Worm (Caenorhabditis elegans) whole organism, young adult: ENCODE results near the gene F41E6.12.

Source experiments
- C17E4.6 ChIP-seq: fragments of 200-800 bp; sonication (Bioruptor generic); IDR thresholded peaks from 2 replicates; pipeline ENCODE4 v1.3.6; 2022; ENCODE audit warnings: missing genetic modification reagents, missing genetic modification characterization, missing compliant biosample characterization
- F10E7.11 ChIP-seq: sonication (generic microtip); optimal IDR thresholded peaks from 2 replicates; lab custom pipeline; 2017; ENCODE audit warnings: mild to moderate bottlenecking, missing genetic modification characterization, moderate library complexity, missing compliant biosample characterization
- K11D2.4 ChIP-seq: fragments of 200-800 bp; sonication (Bioruptor generic); IDR thresholded peaks from 2 replicates; pipeline ENCODE4 v1.3.6; 2022; ENCODE audit warnings: missing genetic modification reagents, missing genetic modification characterization, missing compliant biosample characterization
- K12H6.12 ChIP-seq: fragments of 200-800 bp; sonication (Bioruptor generic); optimal IDR thresholded peaks from 2 replicates; lab custom pipeline; 2018; ENCODE audit warnings: mild to moderate bottlenecking, missing genetic modification characterization, missing compliant biosample characterization
- Y56A3A.18 ChIP-seq: fragments of 200-800 bp; sonication (Bioruptor generic); IDR thresholded peaks from 2 replicates; pipeline ENCODE4 v1.3.6; 2022; ENCODE audit warnings: missing genetic modification reagents, missing genetic modification characterization, missing compliant biosample characterization
- Y67H2A.10 ChIP-seq: fragments of 200-800 bp; sonication (Bioruptor generic); conservative IDR thresholded peaks from 2 replicates; pipeline ENCODE4 v1.3.6; 2022; ENCODE audit warnings: missing genetic modification reagents, missing genetic modification characterization, missing compliant biosample characterization
- attf-5 ChIP-seq: fragments of 200-800 bp; sonication (Bioruptor generic); optimal IDR thresholded peaks from 2 replicates; lab custom pipeline; 2018; ENCODE audit warnings: mild to moderate bottlenecking, missing genetic modification characterization, missing compliant biosample characterization
- bed-1 ChIP-seq: fragments of 200-800 bp; sonication (Bioruptor generic); IDR thresholded peaks from 2 replicates; pipeline ENCODE4 v1.3.6; 2022; ENCODE audit warnings: missing genetic modification reagents, missing genetic modification characterization, missing compliant biosample characterization
- bed-2 ChIP-seq: fragments of 200-800 bp; sonication (Bioruptor generic); IDR thresholded peaks from 2 replicates; pipeline ENCODE4 v1.3.6; 2022; ENCODE audit warnings: missing genetic modification reagents, missing genetic modification characterization, missing compliant biosample characterization
- ccch-3 ChIP-seq: fragments of 200-800 bp; sonication (Bioruptor generic); optimal IDR thresholded peaks from 2 replicates; lab custom pipeline; 2018; ENCODE audit warnings: mild to moderate bottlenecking, missing genetic modification characterization, missing compliant biosample characterization
- cebp-1 ChIP-seq, 2 experiments: fragments of 200-800 bp in 1 of 2; sonication (Bioruptor generic) in 1 of 2; sonication (generic microtip) in 1 of 2; IDR thresholded peaks in 1 of 2; optimal IDR thresholded peaks in 1 of 2; 2 replicates each; pipeline versions ENCODE4 v1.3.6 to Lab custom; 2017 to 2022; ENCODE audit warnings: missing compliant biosample characterization in 2 of 2, missing genetic modification characterization in 2 of 2, mild to moderate bottlenecking in 1 of 2, missing genetic modification reagents in 1 of 2, moderate library complexity in 1 of 2
- ceh-58 ChIP-seq: fragments of 200-800 bp; sonication (Bioruptor generic); IDR thresholded peaks from 2 replicates; pipeline ENCODE4 v1.3.6; 2022; ENCODE audit warnings: missing genetic modification characterization, missing compliant biosample characterization
- ceh-91 ChIP-seq: fragments of 200-800 bp; sonication (Bioruptor generic); IDR thresholded peaks from 2 replicates; pipeline ENCODE4 v1.3.6; 2022; ENCODE audit warnings: missing genetic modification reagents, missing genetic modification characterization, missing compliant biosample characterization
- die-1 ChIP-seq: sonication (generic microtip); optimal IDR thresholded peaks from 2 replicates; lab custom pipeline; 2016; ENCODE audit warnings: missing genotype, mild to moderate bottlenecking, missing genetic modification characterization, missing compliant biosample characterization
- dox-1 ChIP-seq: fragments of 200-800 bp; sonication (Bioruptor generic); IDR thresholded peaks from 2 replicates; pipeline ENCODE4 v1.3.6; 2022; ENCODE audit warnings: missing genetic modification reagents, missing genetic modification characterization, missing compliant biosample characterization
- egl-44 ChIP-seq: fragments of 200-800 bp; sonication (Bioruptor generic); IDR thresholded peaks from 2 replicates; pipeline ENCODE4 v1.3.6; 2022; ENCODE audit warnings: missing genetic modification reagents, missing genetic modification characterization, missing compliant biosample characterization
- ets-4 ChIP-seq: fragments of 200-800 bp; sonication (Bioruptor generic); optimal IDR thresholded peaks from 2 replicates; lab custom pipeline; 2018; ENCODE audit warnings: mild to moderate bottlenecking, missing genetic modification characterization, missing compliant biosample characterization
- hmg-1.2 ChIP-seq: fragments of 200-800 bp; sonication (Bioruptor generic); IDR thresholded peaks from 2 replicates; pipeline ENCODE4 v1.3.6; 2022; ENCODE audit warnings: missing genetic modification reagents, missing genetic modification characterization, missing compliant biosample characterization
- hmg-20 ChIP-seq: fragments of 200-800 bp; sonication (Bioruptor generic); IDR thresholded peaks from 2 replicates; pipeline ENCODE4 v1.3.6; 2022; ENCODE audit warnings: missing genetic modification reagents, missing genetic modification characterization, missing compliant biosample characterization
- lag-1 ChIP-seq: fragments of 200-800 bp; sonication (Bioruptor generic); IDR thresholded peaks from 2 replicates; pipeline ENCODE4 v1.3.6; 2022; ENCODE audit warnings: missing genetic modification reagents, missing genetic modification characterization, missing compliant biosample characterization
- lin-40 ChIP-seq: sonication (generic microtip); optimal IDR thresholded peaks from 2 replicates; lab custom pipeline; 2016; ENCODE audit warnings: missing genetic modification characterization, mild to moderate bottlenecking, missing compliant biosample characterization, missing genotype, missing genetic modification reagents
- madf-6 ChIP-seq: fragments of 200-800 bp; sonication (Bioruptor generic); IDR thresholded peaks from 2 replicates; pipeline ENCODE4 v1.3.6; 2022; ENCODE audit warnings: missing genetic modification reagents, missing genetic modification characterization, missing compliant biosample characterization
- madf-8 ChIP-seq: fragments of 200-800 bp; sonication (Bioruptor generic); conservative IDR thresholded peaks from 2 replicates; pipeline ENCODE4 v1.3.6; 2022; ENCODE audit warnings: missing genetic modification reagents, missing genetic modification characterization, missing compliant biosample characterization
- mcd-1 ChIP-seq: fragments of 200-800 bp; sonication (Bioruptor generic); IDR thresholded peaks from 2 replicates; pipeline ENCODE4 v1.3.6; 2022; ENCODE audit warnings: missing genetic modification reagents, missing genetic modification characterization, missing compliant biosample characterization
- mxl-1 ChIP-seq: sonication (generic microtip); optimal IDR thresholded peaks from 2 replicates; lab custom pipeline; 2016; ENCODE audit warnings: missing genetic modification characterization, missing compliant biosample characterization
- nfyb-1 ChIP-seq: fragments of 200-800 bp; sonication (Bioruptor generic); IDR thresholded peaks from 2 replicates; pipeline ENCODE4 v1.3.6; 2022; ENCODE audit warnings: missing genetic modification reagents, missing genetic modification characterization, missing compliant biosample characterization
- nhr-179 ChIP-seq: sonication (generic microtip); optimal IDR thresholded peaks from 2 replicates; lab custom pipeline; 2016; ENCODE audit warnings: mild to moderate bottlenecking, missing genetic modification characterization, missing compliant biosample characterization
- nhr-80 ChIP-seq: sonication (generic microtip); optimal IDR thresholded peaks from 2 replicates; lab custom pipeline; 2016; ENCODE audit warnings: missing genetic modification characterization, missing compliant biosample characterization
- rcor-1 ChIP-seq: fragments of 200-800 bp; sonication (Bioruptor generic); IDR thresholded peaks from 2 replicates; pipeline ENCODE4 v1.3.6; 2022; ENCODE audit warnings: missing genetic modification reagents, missing genetic modification characterization, missing compliant biosample characterization
- rec-8 ChIP-seq, 2 experiments: sonication (generic microtip); optimal IDR thresholded peaks; 2 replicates each; lab custom pipeline; 2016; ENCODE audit warnings: mild to moderate bottlenecking in 2 of 2, missing genetic modification characterization in 2 of 2, missing genetic modification reagents in 2 of 2, missing genotype in 2 of 2, missing biosample characterization in 1 of 2, missing compliant biosample characterization in 1 of 2, moderate library complexity in 1 of 2
- rpc-1 ChIP-seq, 2 experiments: fragments of 150-350 bp in 1 of 2; sonication (generic microtip) in 1 of 2; optimal IDR thresholded peaks; 2 replicates each; lab custom pipeline; 2014 to 2018; ENCODE audit warnings: missing biosample characterization in 1 of 2, missing genetic modification characterization in 1 of 2, missing genetic modification reagents in 1 of 2, missing genotype in 1 of 2
- snpc-1.3 ChIP-seq: sonication (generic microtip); optimal IDR thresholded peaks from 2 replicates; lab custom pipeline; 2017; ENCODE audit warnings: missing genetic modification characterization, mild to moderate bottlenecking, missing compliant biosample characterization, antibody characterized with exemption, moderate library complexity, missing genotype, missing genetic modification reagents; ENCODE audit not compliant: insufficient read depth
- somi-1 ChIP-seq: fragments of 200-800 bp; sonication (Bioruptor generic); optimal IDR thresholded peaks from 2 replicates; lab custom pipeline; 2018; ENCODE audit warnings: mild to moderate bottlenecking, missing genetic modification characterization, missing compliant biosample characterization
- zfh-2 ChIP-seq: fragments of 200-800 bp; sonication (Bioruptor generic); conservative IDR thresholded peaks from 2 replicates; pipeline ENCODE4 v1.3.6; 2022; ENCODE audit warnings: missing genetic modification reagents, missing genetic modification characterization, missing compliant biosample characterization
- ztf-18 ChIP-seq: sonication (generic microtip); optimal IDR thresholded peaks from 2 replicates; lab custom pipeline; 2016; ENCODE audit warnings: missing genotype, mild to moderate bottlenecking, missing genetic modification characterization, missing compliant biosample characterization
- ztf-22 ChIP-seq: fragments of 200-800 bp; sonication (Bioruptor generic); optimal IDR thresholded peaks from 2 replicates; lab custom pipeline; 2018; ENCODE audit warnings: mild to moderate bottlenecking, missing genetic modification characterization, moderate library complexity, missing compliant biosample characterization
- ztf-26 ChIP-seq: sonication (generic microtip); optimal IDR thresholded peaks from 2 replicates; lab custom pipeline; 2017; ENCODE audit warnings: missing genetic modification characterization, missing compliant biosample characterization
- ztf-3 ChIP-seq: fragments of 200-800 bp; sonication (Bioruptor generic); optimal IDR thresholded peaks from 2 replicates; lab custom pipeline; 2018; ENCODE audit warnings: mild to moderate bottlenecking, missing genetic modification characterization, missing compliant biosample characterization

Gene F41E6.12

DNA sequence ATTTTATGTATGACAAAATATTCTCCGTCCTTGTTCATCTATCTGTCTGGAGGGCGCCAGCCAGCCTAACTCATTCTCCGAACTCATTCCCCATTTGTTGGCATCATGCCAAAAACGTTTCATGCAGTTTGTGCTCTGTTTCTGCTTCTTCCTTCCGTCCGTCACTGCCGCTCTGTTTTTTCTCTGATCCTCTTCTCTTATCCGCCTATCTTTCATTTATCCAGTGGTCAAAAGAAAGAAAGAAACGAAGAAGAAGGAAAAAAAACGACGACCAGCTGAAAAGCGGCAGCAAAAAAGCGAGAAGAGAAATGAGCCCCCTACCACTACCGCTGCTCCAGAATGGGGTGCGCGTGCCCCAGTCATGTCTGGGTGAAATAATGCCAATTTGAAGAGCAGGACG lies 34.1 kb upstream of the F41E6.12 start:
- no peak for TF ChIP-seq ceh-91 (GFP tag; lab: Robert Waterston, UW)
- TF ChIP-seq snpc-1.3 (tag; lab: Kevin White, UChicago): no peak
- no peak for TF ChIP-seq mxl-1 (tag; lab: Kevin White, UChicago)
- no peak for TF ChIP-seq die-1 (tag; lab: Kevin White, UChicago)
- no peak for TF ChIP-seq Y67H2A.10
- TF ChIP-seq cebp-1 (GFP tag; IDR thresholded peaks at IDR 0.05; lab: Robert Waterston, UW): no peak
- peak; percentile 17 for TF ChIP-seq cebp-1 (tag; optimal IDR thresholded peaks at IDR 0.05; lab: Kevin White, UChicago)
- TF ChIP-seq C17E4.6 (GFP tag; lab: Robert Waterston, UW): no peak
- TF ChIP-seq mcd-1 (GFP tag; lab: Robert Waterston, UW): 0 out of 2 replicates have a peak, but pooled peaks have one; percentile 12
- no peak for TF ChIP-seq ztf-3 (GFP tag; lab: Kevin White, UChicago)
- TF ChIP-seq rcor-1: no peak
- TF ChIP-seq hmg-20 (GFP tag; lab: Robert Waterston, UW): no peak
- TF ChIP-seq zfh-2 (GFP tag; lab: Robert Waterston, UW): peak; percentile 85
- no peak for TF ChIP-seq lag-1 (GFP tag; lab: Robert Waterston, UW)
- peak; percentile 9 for TF ChIP-seq K12H6.12 (tag; lab: Kevin White, UChicago)
- TF ChIP-seq rpc-1 (optimal IDR thresholded peaks at IDR 0.05; lab: Kevin White, UChicago): no peak
- TF ChIP-seq rpc-1 (tag; optimal IDR thresholded peaks at IDR 0.05; lab: Kevin White, UChicago): no peak
- TF ChIP-seq F10E7.11 (tag; lab: Kevin White, UChicago): no peak
- TF ChIP-seq ets-4: no peak
- no peak for TF ChIP-seq K11D2.4
- TF ChIP-seq ztf-22: no peak
- TF ChIP-seq egl-44 (GFP tag; lab: Robert Waterston, UW): no peak
- no peak for TF ChIP-seq ccch-3 (GFP tag; lab: Kevin White, UChicago)
- no peak for TF ChIP-seq madf-8 (GFP tag; lab: Robert Waterston, UW)

DNA sequence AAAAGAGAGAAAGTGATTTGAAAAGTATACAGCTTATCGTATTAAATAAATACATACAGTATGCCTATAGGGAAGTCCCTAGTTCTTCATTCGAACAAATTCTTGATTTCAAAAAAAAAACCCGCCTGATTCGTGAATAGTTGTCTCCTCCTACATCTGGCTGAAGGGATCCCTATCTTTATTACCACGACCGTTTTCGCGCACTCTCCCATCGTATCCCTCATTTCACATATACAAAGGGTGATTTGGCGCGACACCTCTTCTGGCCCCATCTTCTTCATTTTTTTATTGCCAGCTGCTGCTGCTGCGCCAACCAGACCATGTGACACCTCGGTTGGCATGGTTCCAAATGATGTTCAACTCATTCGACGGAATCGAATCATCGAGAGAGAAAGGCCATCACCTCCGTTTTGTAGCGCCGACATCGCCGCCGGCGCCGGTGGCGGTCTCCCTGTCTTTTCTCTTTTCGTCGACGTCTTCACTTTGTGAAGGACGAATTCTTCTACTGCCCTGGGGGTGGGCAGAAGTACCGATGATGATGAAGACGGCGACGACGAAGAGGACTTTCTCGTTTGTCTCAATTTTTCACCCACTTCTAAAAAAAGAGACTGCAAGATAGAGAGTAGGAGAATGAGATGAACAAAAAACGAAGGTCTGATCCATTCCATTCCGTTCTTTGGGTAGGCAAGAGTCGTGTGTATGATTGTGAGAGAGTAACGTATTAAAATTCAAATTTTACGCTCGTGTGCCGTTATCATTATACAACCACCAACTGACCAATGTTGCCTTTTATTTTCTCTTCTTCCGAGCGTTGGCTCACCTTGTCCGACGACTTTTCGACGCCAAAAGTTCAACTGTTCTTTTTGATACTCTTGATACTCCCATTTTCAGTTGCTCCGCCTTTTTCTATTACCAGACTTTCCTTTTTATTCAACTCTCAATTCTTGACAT lies 33.4 kb upstream of the F41E6.12 start:
- TF ChIP-seq lin-40 (tag; lab: Kevin White, UChicago): peak; percentile 30
- no peak for TF ChIP-seq bed-2 (GFP tag; lab: Robert Waterston, UW)
- TF ChIP-seq ztf-18 (tag; lab: Kevin White, UChicago): no peak
- no peak for TF ChIP-seq attf-5 (GFP tag; lab: Kevin White, UChicago)
- no peak for TF ChIP-seq ceh-58 (GFP tag; lab: Robert Waterston, UW)
- 0 out of 2 replicates have a peak, but pooled peaks have one; percentile 38 for TF ChIP-seq nfyb-1 (GFP tag; lab: Robert Waterston, UW)
- TF ChIP-seq ztf-26 (tag; lab: Kevin White, UChicago): peak; percentile 29
- peak; percentile 40 for TF ChIP-seq somi-1 (GFP tag; lab: Kevin White, UChicago)
- peak; percentile 68 for TF ChIP-seq zfh-2 (GFP tag; lab: Robert Waterston, UW)

DNA sequence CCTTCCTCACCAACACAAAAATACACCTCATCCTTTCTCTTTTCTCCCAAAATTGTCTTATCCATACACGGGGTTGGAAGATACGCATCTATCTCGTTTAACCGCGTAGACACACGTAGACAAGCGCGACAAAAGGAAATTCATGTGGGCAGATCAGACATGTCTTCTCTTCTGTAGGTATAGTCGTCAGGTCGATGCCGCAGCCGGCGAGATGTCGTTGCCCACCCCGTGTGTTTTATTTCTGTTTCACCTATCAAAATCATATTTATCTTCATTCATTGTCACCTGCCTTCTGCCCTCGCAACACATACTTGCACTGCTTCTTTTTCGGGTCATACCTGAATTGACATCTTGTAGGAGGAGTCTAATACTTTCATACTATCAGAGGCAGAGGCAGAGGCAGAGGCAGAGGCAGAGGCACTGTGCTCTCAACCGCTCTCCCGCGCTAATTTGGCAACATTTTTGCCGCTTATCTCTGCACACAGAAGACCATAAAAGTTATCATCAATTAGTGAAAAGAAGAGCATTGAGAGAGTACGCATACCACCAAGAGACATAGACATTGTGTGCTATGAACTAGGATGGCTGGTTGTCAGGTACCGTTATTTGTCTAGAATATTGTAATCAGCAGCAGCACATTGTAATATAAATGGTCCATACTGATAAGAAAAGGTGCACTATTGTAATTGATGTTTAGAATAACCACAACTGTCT lies 32.5 kb upstream of the F41E6.12 start:
- TF ChIP-seq nhr-179 (tag; lab: Kevin White, UChicago) (no peak), Y56A3A.18 (GFP tag; lab: Robert Waterston, UW) (no peak), bed-1 (GFP tag; lab: Robert Waterston, UW) (no peak), madf-6 (GFP tag; lab: Robert Waterston, UW) (no peak), lag-1 (GFP tag; lab: Robert Waterston, UW) (no peak), rec-8 (tag; optimal IDR thresholded peaks at IDR 0.05; lab: Kevin White, UChicago) (no peak), cebp-1 (GFP tag; IDR thresholded peaks at IDR 0.05; lab: Robert Waterston, UW) (no peak), cebp-1 (tag; optimal IDR thresholded peaks at IDR 0.05; lab: Kevin White, UChicago) (peak; percentile 48), hmg-1.2 (GFP tag; lab: Robert Waterston, UW) (no peak; the same call in 1 of the 2 replicates), nhr-80 (tag; lab: Kevin White, UChicago) (peak; percentile 98), dox-1 (peak; percentile 73), ztf-22 (peak; percentile 27)
